Worm (Caenorhabditis elegans): Measurements from ENCODE around the gene fbxb-74.
A peak's percentile ranks its signal among the peaks of the same experiment; 100 is the strongest.

The fbxb-74 gene

ce11 chrIV:4463132-4463531 is 24.0 kb upstream of the fbxb-74 start, which contains the start of gene M01H9.2:
Gene M01H9.2, minus strand, starts transcription at chrIV:4463232.
- TF ChIP-seq ceh-34 (tag; optimal IDR thresholded peaks at IDR 0.05) (no peak), K09A11.1 (tag; optimal IDR thresholded peaks at IDR 0.05; ENCODE audit: insufficient read depth) (no peak), ttx-3 (tag; optimal IDR thresholded peaks at IDR 0.05) (no peak), ceh-18 (tag; optimal IDR thresholded peaks at IDR 0.05) (no peak), hlh-13 (GFP tag; optimal IDR thresholded peaks at IDR 0.05) (no peak), pros-1 (tag; optimal IDR thresholded peaks at IDR 0.05) (no peak), ceh-22 (tag; optimal IDR thresholded peaks at IDR 0.05) (no peak), pat-9 (tag; optimal IDR thresholded peaks at IDR 0.05) (no peak)

- TF ChIP-seq pros-1 (tag; optimal IDR thresholded peaks at IDR 0.05) (no peak), sox-2 (GFP tag; IDR thresholded peaks at IDR 0.05) (no peak), ceh-9 (tag; optimal IDR thresholded peaks at IDR 0.05) (no peak), fkh-10 (GFP tag; optimal IDR thresholded peaks at IDR 0.05) (no peak), unc-86 (tag; optimal IDR thresholded peaks at IDR 0.05) (no peak), unc-42 (tag; optimal IDR thresholded peaks at IDR 0.05) (no peak), zip-5 (tag; optimal IDR thresholded peaks at IDR 0.05) (no peak), lin-11 (tag; optimal IDR thresholded peaks at IDR 0.05) (no peak), F13H6.1 (tag; optimal IDR thresholded peaks at IDR 0.05) (no peak), ceh-48 (tag; optimal IDR thresholded peaks at IDR 0.05) (no peak), unc-55 (GFP tag; optimal IDR thresholded peaks at IDR 0.05) (no peak), madf-2 (tag; optimal IDR thresholded peaks at IDR 0.05) (no peak), ceh-6 (GFP tag; optimal IDR thresholded peaks at IDR 0.05) (no peak), fkh-6 (tag; optimal IDR thresholded peaks at IDR 0.05) (no peak), tbx-7 (tag; optimal IDR thresholded peaks at IDR 0.05) (no peak), hlh-8 (tag; optimal IDR thresholded peaks at IDR 0.05) (no peak), K02D7.2 (tag; optimal IDR thresholded peaks at IDR 0.05) (no peak)
Observed at ce11 chrIV:4459342-4459741, 20.3 kb upstream of the fbxb-74 start.

ce11 chrIV:4456658-4457057 is 17.6 kb upstream of the fbxb-74 start:
- TF ChIP-seq lin-11 (tag; optimal IDR thresholded peaks at IDR 0.05) (no peak), ahr-1 (tag; optimal IDR thresholded peaks at IDR 0.05) (no peak), ceh-48 (tag; optimal IDR thresholded peaks at IDR 0.05) (no peak), hlh-6 (tag; optimal IDR thresholded peaks at IDR 0.05) (no peak), ceh-6 (GFP tag; optimal IDR thresholded peaks at IDR 0.05) (no peak), K09A11.1 (tag; optimal IDR thresholded peaks at IDR 0.05; ENCODE audit: insufficient read depth) (no peak), nfya-1 (tag; optimal IDR thresholded peaks at IDR 0.05) (no peak), pha-2 (tag; optimal IDR thresholded peaks at IDR 0.05) (no peak)

- TF ChIP-seq C08G9.2 (tag; optimal IDR thresholded peaks at IDR 0.05) (no peak), ceh-18 (tag; optimal IDR thresholded peaks at IDR 0.05) (peak; percentile 30), unc-3 (GFP tag; conservative IDR thresholded peaks at IDR 0.05) (no peak), unc-3 (tag; optimal IDR thresholded peaks at IDR 0.05) (no peak), lim-6 (tag; optimal IDR thresholded peaks at IDR 0.05) (no peak), lin-11 (tag; optimal IDR thresholded peaks at IDR 0.05) (no peak), syd-9 (tag; optimal IDR thresholded peaks at IDR 0.05) (no peak), ceh-30 (tag; optimal IDR thresholded peaks at IDR 0.05) (no peak), pha-2 (tag; optimal IDR thresholded peaks at IDR 0.05) (no peak), elt-2 (tag; optimal IDR thresholded peaks at IDR 0.05) (no peak), T23F11.4 (GFP tag; optimal IDR thresholded peaks at IDR 0.05) (no peak), fkh-10 (GFP tag; optimal IDR thresholded peaks at IDR 0.05) (no peak), ceh-6 (GFP tag; optimal IDR thresholded peaks at IDR 0.05) (peak; percentile 17), unc-55 (GFP tag; optimal IDR thresholded peaks at IDR 0.05) (no peak), ceh-2 (tag; optimal IDR thresholded peaks at IDR 0.05) (no peak), sdc-2 (tag; optimal IDR thresholded peaks at IDR 0.05) (peak; percentile 50), fax-1 (tag; optimal IDR thresholded peaks at IDR 0.05) (no peak), nhr-11 (tag; optimal IDR thresholded peaks at IDR 0.05) (no peak), odd-2 (tag; optimal IDR thresholded peaks at IDR 0.05) (no peak), nfya-1 (tag; optimal IDR thresholded peaks at IDR 0.05) (peak; percentile 16), ceh-14 (tag; optimal IDR thresholded peaks at IDR 0.05) (no peak), ceh-45 (GFP tag; IDR thresholded peaks at IDR 0.05) (no peak), gmeb-2 (tag; optimal IDR thresholded peaks at IDR 0.05) (no peak), dmd-4 (tag; optimal IDR thresholded peaks at IDR 0.05; ENCODE audit: borderline replicate concordance) (no peak), ets-4 (tag; optimal IDR thresholded peaks at IDR 0.05) (no peak)
Observed at ce11 chrIV:4454330-4455173, 15.5 kb upstream of the fbxb-74 start, which contains the start of gene R08C7.11. Gene R08C7.11, minus strand, starts transcription at chrIV:4454937.
